Worm (Caenorhabditis elegans) whole organism, mixed stage, embryonic: ENCODE results near the gene npax-1.

Experiments
- M03D4.4 ChIP-seq: sonication (generic microtip); optimal IDR thresholded peaks from 2 replicates; lab custom pipeline; 2017; ENCODE audit warnings: mild to moderate bottlenecking, missing genetic modification characterization, missing compliant biosample characterization
- elt-1 ChIP-seq: sonication (generic microtip); optimal IDR thresholded peaks from 2 replicates; lab custom pipeline; 2017; ENCODE audit warnings: missing genetic modification characterization, mild to moderate bottlenecking, missing compliant biosample characterization, antibody characterized with exemption, moderate library complexity, borderline replicate concordance; ENCODE audit not compliant: insufficient read depth
- lin-13 ChIP-seq: fragments of 150-350 bp; optimal IDR thresholded peaks from 2 replicates; lab custom pipeline; 2014; ENCODE audit warnings: missing biosample characterization, missing genetic modification characterization
- mep-1 ChIP-seq: fragments of 150-350 bp; optimal IDR thresholded peaks from 2 replicates; lab custom pipeline; 2017; ENCODE audit warnings: missing biosample characterization, missing genetic modification reagents, missing genetic modification characterization, inconsistent platforms
- nhr-237 ChIP-seq: fragments of 150-350 bp; optimal IDR thresholded peaks from 2 replicates; lab custom pipeline; 2014; ENCODE audit warnings: missing biosample characterization, missing genetic modification characterization

- TF ChIP-seq nhr-237 (tag; lab: Kevin White, UChicago), result no peak
- no peak for TF ChIP-seq lin-13
- TF ChIP-seq mep-1, result no peak
- TF ChIP-seq elt-1 (tag; lab: Kevin White, UChicago), result no peak
- TF ChIP-seq M03D4.4 (tag; lab: Kevin White, UChicago), result no peak
Observed at ce11 chrII:7314083-7314482, 17.0 kb downstream of the npax-1 start, which contains the start of gene F45E12.6.
